Fruit fly (Drosophila melanogaster) whole organism, embryonic: Measurements from ENCODE around the gene CG9503.

ENCODE experiments used
- Atf3 ChIP-seq: fragments of 200-800 bp; sonication (Bioruptor generic); optimal IDR thresholded peaks from 3 replicates; lab custom pipeline; 2016; ENCODE audit warnings: missing biosample characterization, missing genetic modification characterization
- BtbVII ChIP-seq: fragments of 200-800 bp; sonication (Bioruptor generic); optimal IDR thresholded peaks from 3 replicates; lab custom pipeline; 2017; ENCODE audit warnings: missing biosample characterization, mild to moderate bottlenecking, missing genetic modification characterization
- CG1024 ChIP-seq: fragments of 200-800 bp; sonication (Bioruptor generic); IDR thresholded peaks from 2 replicates; pipeline ENCODE4 v1.3.6; 2022; ENCODE audit warnings: missing biosample characterization, missing genetic modification characterization
- CG11247 ChIP-seq: fragments of 200-800 bp; sonication (Bioruptor generic); IDR thresholded peaks from 2 replicates; pipeline ENCODE4 v1.3.6; 2022; ENCODE audit warnings: missing biosample characterization, missing genetic modification characterization
- CG11398 ChIP-seq: fragments of 200-800 bp; sonication (Bioruptor generic); optimal IDR thresholded peaks from 2 replicates; lab custom pipeline; 2016; ENCODE audit warnings: missing biosample characterization, missing genetic modification characterization
- CG11695 ChIP-seq: fragments of 200-800 bp; sonication (Bioruptor generic); IDR thresholded peaks from 3 replicates; pipeline ENCODE4 v1.3.6; 2022; ENCODE audit warnings: missing biosample characterization, missing genetic modification characterization
- CG12659 ChIP-seq: fragments of 200-800 bp; sonication (Bioruptor generic); optimal IDR thresholded peaks from 3 replicates; lab custom pipeline; 2017; ENCODE audit warnings: mild to moderate bottlenecking, missing biosample characterization, missing genetic modification reagents, missing genetic modification characterization
- CG13287 ChIP-seq: fragments of 200-800 bp; sonication (Bioruptor generic); IDR thresholded peaks from 2 replicates; pipeline ENCODE4 v1.3.6; 2022; ENCODE audit warnings: missing biosample characterization, missing genetic modification characterization; ENCODE audit not compliant: partially characterized antibody
- CG13296 ChIP-seq: fragments of 200-800 bp; sonication (Bioruptor generic); optimal IDR thresholded peaks from 3 replicates; lab custom pipeline; 2018; ENCODE audit warnings: missing biosample characterization, mild to moderate bottlenecking, missing genetic modification characterization
- CG13624 ChIP-seq: fragments of 200-800 bp; sonication (Bioruptor generic); optimal IDR thresholded peaks from 2 replicates; lab custom pipeline; 2016; ENCODE audit warnings: missing biosample characterization, missing genetic modification characterization
- CG17829 ChIP-seq: fragments of 200-800 bp; optimal IDR thresholded peaks from 2 replicates; lab custom pipeline; 2019; ENCODE audit warnings: missing biosample characterization, mild to moderate bottlenecking, missing genetic modification characterization, moderate library complexity
- CG1832 ChIP-seq: fragments of 200-800 bp; sonication (Bioruptor generic); optimal IDR thresholded peaks from 2 replicates; lab custom pipeline; 2017; ENCODE audit warnings: missing biosample characterization, mild to moderate bottlenecking, missing genetic modification characterization, inconsistent platforms
- CG2116 ChIP-seq: fragments of 200-800 bp; sonication (Bioruptor generic); optimal IDR thresholded peaks from 3 replicates; lab custom pipeline; 2018; ENCODE audit warnings: missing biosample characterization, mild to moderate bottlenecking, missing genetic modification characterization
- CG3407 ChIP-seq: fragments of 200-800 bp; sonication (Bioruptor generic); optimal IDR thresholded peaks from 2 replicates; lab custom pipeline; 2018; ENCODE audit warnings: missing biosample characterization, mild to moderate bottlenecking, missing genetic modification characterization
- CG7357 ChIP-seq: fragments of 200-800 bp; sonication (Bioruptor generic); IDR thresholded peaks from 3 replicates; pipeline ENCODE4 v1.3.6; 2022; ENCODE audit warnings: missing biosample characterization, missing genetic modification characterization
- CG7963 ChIP-seq: fragments of 200-800 bp; sonication (Bioruptor generic); IDR thresholded peaks from 3 replicates; pipeline ENCODE4 v1.3.6; 2022; ENCODE audit warnings: missing biosample characterization, missing genetic modification characterization; ENCODE audit not compliant: partially characterized antibody
- CTCF ChIP-seq: fragments of 200-800 bp; sonication (Bioruptor generic); optimal IDR thresholded peaks from 2 replicates; lab custom pipeline; 2017; ENCODE audit warnings: missing biosample characterization, mild to moderate bottlenecking, missing genetic modification characterization, moderate library complexity
- Drgx ChIP-seq: fragments of 200-800 bp; sonication (Bioruptor generic); IDR thresholded peaks from 2 replicates; pipeline ENCODE4 v1.3.6; 2022; ENCODE audit warnings: missing biosample characterization, missing genetic modification characterization
- Elba2 ChIP-seq: fragments of 200-800 bp; sonication (Bioruptor generic); optimal IDR thresholded peaks from 3 replicates; lab custom pipeline; 2016; ENCODE audit warnings: missing biosample characterization, missing genetic modification characterization
- HLH3B ChIP-seq: fragments of 200-800 bp; sonication (Bioruptor generic); IDR thresholded peaks from 2 replicates; pipeline ENCODE4 v1.3.6; 2022; ENCODE audit warnings: missing biosample characterization, missing genetic modification characterization
- Hr51 ChIP-seq, 2 experiments: fragments of 200-800 bp; sonication (Bioruptor generic); optimal IDR thresholded peaks; 2 replicates in 1 of 2; 3 replicates in 1 of 2; lab custom pipeline; 2016 to 2018; ENCODE audit warnings: missing biosample characterization in 2 of 2, missing genetic modification characterization in 2 of 2, mild to moderate bottlenecking in 1 of 2, moderate library complexity in 1 of 2
- Jarid2 ChIP-seq: fragments of 200-800 bp; sonication (Bioruptor generic); optimal IDR thresholded peaks from 3 replicates; lab custom pipeline; 2017; ENCODE audit warnings: mild to moderate bottlenecking, missing biosample characterization, missing genetic modification reagents, missing genetic modification characterization
- Optix ChIP-seq: fragments of 200-800 bp; sonication (Bioruptor generic); IDR thresholded peaks from 3 replicates; pipeline ENCODE4 v1.3.6; 2022; ENCODE audit warnings: missing biosample characterization, missing genetic modification characterization
- Side ChIP-seq: fragments of 200-800 bp; sonication (Bioruptor generic); optimal IDR thresholded peaks from 2 replicates; lab custom pipeline; 2016; ENCODE audit warnings: missing biosample characterization, missing genetic modification characterization
- Tbp ChIP-seq: fragments of >200 bp; optimal IDR thresholded peaks from 2 replicates; lab custom pipeline; 2018; ENCODE audit warnings: missing biosample characterization, missing genetic modification characterization
- YL-1 ChIP-seq: fragments of 200-800 bp; sonication (Bioruptor generic); optimal IDR thresholded peaks from 3 replicates; lab custom pipeline; 2017; ENCODE audit warnings: missing biosample characterization, mild to moderate bottlenecking, missing genetic modification characterization
- bsh ChIP-seq, 2 experiments: fragments of 200-800 bp; sonication (Bioruptor generic); optimal IDR thresholded peaks; 2 replicates each; lab custom pipeline; 2017 to 2018; ENCODE audit warnings: mild to moderate bottlenecking in 2 of 2, missing biosample characterization in 2 of 2, missing genetic modification characterization in 2 of 2, moderate library complexity in 1 of 2
- crc ChIP-seq: fragments of 200-800 bp; sonication (Bioruptor generic); optimal IDR thresholded peaks from 2 replicates; lab custom pipeline; 2016; ENCODE audit warnings: missing biosample characterization, missing genetic modification characterization
- crol ChIP-seq: fragments of 200-800 bp; sonication (Bioruptor generic); IDR thresholded peaks from 2 replicates; pipeline ENCODE4 v1.3.6; 2022; ENCODE audit warnings: missing biosample characterization, missing genetic modification characterization
- dimm ChIP-seq: fragments of 200-800 bp; sonication (Bioruptor generic); IDR thresholded peaks from 2 replicates; pipeline ENCODE4 v1.3.6; 2022; ENCODE audit warnings: missing biosample characterization, missing genetic modification characterization
- gsb ChIP-seq: fragments of 200-800 bp; sonication (Bioruptor generic); IDR thresholded peaks from 2 replicates; pipeline ENCODE4 v1.3.6; 2022; ENCODE audit warnings: missing biosample characterization, missing genetic modification characterization
- inv ChIP-seq: fragments of 200-800 bp; sonication (Bioruptor generic); IDR thresholded peaks from 2 replicates; pipeline ENCODE4 v1.3.6; 2022; ENCODE audit warnings: missing biosample characterization, missing genetic modification characterization; ENCODE audit not compliant: partially characterized antibody
- lbe ChIP-seq: fragments of 200-800 bp; sonication (Bioruptor generic); optimal IDR thresholded peaks from 2 replicates; lab custom pipeline; 2016; ENCODE audit warnings: missing biosample characterization, mild to moderate bottlenecking, missing genetic modification characterization
- lola ChIP-seq, 3 experiments: fragments of >200 bp in 2 of 3; fragments of 200-800 bp in 1 of 3; sonication (Bioruptor generic) in 1 of 3; optimal IDR thresholded peaks; 2 replicates each; lab custom pipeline; 2017 to 2019; ENCODE audit warnings: missing biosample characterization in 3 of 3, missing genetic modification characterization in 3 of 3, mild to moderate bottlenecking in 1 of 3, moderate library complexity in 1 of 3
- lov ChIP-seq, 2 experiments: fragments of 200-800 bp in 1 of 2; fragments of >200 bp in 1 of 2; sonication (Bioruptor generic) in 1 of 2; IDR thresholded peaks in 1 of 2; optimal IDR thresholded peaks in 1 of 2; 2 replicates in 1 of 2; 3 replicates in 1 of 2; pipeline versions ENCODE4 v1.3.6 to Lab custom; 2017 to 2022; ENCODE audit warnings: missing biosample characterization in 1 of 2, missing genetic modification characterization in 1 of 2
- p53 ChIP-seq: fragments of 200-800 bp; sonication (Bioruptor generic); optimal IDR thresholded peaks from 2 replicates; lab custom pipeline; 2016; ENCODE audit warnings: missing biosample characterization, missing genetic modification characterization
- pum ChIP-seq: fragments of 200-800 bp; sonication (Bioruptor generic); optimal IDR thresholded peaks from 2 replicates; lab custom pipeline; 2016; ENCODE audit warnings: missing biosample characterization, missing genetic modification characterization
- sens-2 ChIP-seq: fragments of 200-800 bp; sonication (Bioruptor generic); IDR thresholded peaks from 2 replicates; pipeline ENCODE4 v1.3.6; 2022; ENCODE audit warnings: missing biosample characterization, missing genetic modification characterization
- tio ChIP-seq: fragments of 200-800 bp; sonication (Bioruptor generic); optimal IDR thresholded peaks from 2 replicates; lab custom pipeline; 2017; ENCODE audit warnings: missing biosample characterization, missing genetic modification characterization, inconsistent platforms
- vvl ChIP-seq: fragments of 200-800 bp; sonication (Bioruptor generic); IDR thresholded peaks from 2 replicates; pipeline ENCODE4 v1.3.6; 2022; ENCODE audit warnings: missing biosample characterization, missing genetic modification characterization
- wek ChIP-seq: fragments of 200-800 bp; sonication (Bioruptor generic); optimal IDR thresholded peaks from 3 replicates; lab custom pipeline; 2018; ENCODE audit warnings: missing biosample characterization, mild to moderate bottlenecking, missing genetic modification characterization, moderate library complexity
- zen ChIP-seq: fragments of 200-800 bp; sonication (Bioruptor generic); optimal IDR thresholded peaks from 3 replicates; lab custom pipeline; 2018; ENCODE audit warnings: missing biosample characterization, mild to moderate bottlenecking, missing genetic modification characterization, moderate library complexity

The CG9503 gene

DNA sequence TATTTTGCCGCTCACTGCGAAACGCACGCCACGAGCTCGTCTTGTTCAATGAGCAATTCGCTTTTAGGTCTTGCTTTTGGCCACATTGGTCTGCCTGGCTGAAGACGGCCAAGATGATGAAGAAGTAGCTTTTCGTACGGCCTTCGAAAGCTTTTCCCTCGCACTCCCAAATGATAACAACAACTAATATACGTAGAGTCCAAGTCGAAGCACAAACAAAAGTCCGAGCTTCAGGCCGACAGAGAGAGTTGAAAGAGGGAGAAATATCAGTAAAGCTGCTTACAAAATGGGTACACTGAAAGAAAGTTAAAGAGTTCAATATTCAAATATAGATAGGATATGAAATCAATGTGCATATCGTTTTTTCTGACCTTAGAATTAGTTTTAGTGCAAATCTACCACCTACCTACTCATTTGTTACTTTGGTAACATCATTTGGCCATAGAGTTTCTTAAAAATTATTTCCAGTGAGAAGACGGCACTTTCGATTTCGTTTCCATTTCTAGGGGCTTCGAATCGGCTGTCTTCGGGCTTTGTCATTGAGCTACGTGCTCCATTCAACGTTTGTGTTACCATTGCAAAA is 40.7 kb downstream of the CG9503 start, which contains the start of the genes CG45064 and CG45065 (continued):
- TF ChIP-seq Drgx (GFP tag; lab: Robert Waterston, UW) (peak; percentile 88), wek (GFP tag; lab: Kevin White, UChicago) (peak; percentile 64), CG3407 (GFP tag; lab: Kevin White, UChicago) (peak; percentile 74), Optix (GFP tag; lab: Robert Waterston, UW) (peak; percentile 64), CG11695 (peak; percentile 69; the same call in 2 of the 3 replicates), CTCF (peak; percentile 50), YL-1 (GFP tag; lab: Kevin White, UChicago) (peak; percentile 9), p53 (GFP tag; lab: Kevin White, UChicago) (peak; percentile 59), lola (GFP tag; optimal IDR thresholded peaks at IDR 0.05; lab: Kevin White, UChicago) (peak in 1 of 3 experiments; percentile 79), pum (peak; percentile 86), tio (peak; percentile 61), lov (optimal IDR thresholded peaks at IDR 0.05; lab: Kevin White, UChicago) (no peak), lov (GFP tag; IDR thresholded peaks at IDR 0.05; lab: Robert Waterston, UW) (no peak; the same call in 1 of the 3 replicates), CG1024 (GFP tag; lab: Robert Waterston, UW) (peak; percentile 75), vvl (peak; percentile 94), Hr51 (GFP tag; optimal IDR thresholded peaks at IDR 0.05; lab: Kevin White, UChicago) (peak; percentile 15 to 92), CG12659 (GFP tag; lab: Kevin White, UChicago) (peak; percentile 71), CG1832 (GFP tag; lab: Kevin White, UChicago) (no peak), BtbVII (GFP tag; lab: Kevin White, UChicago) (peak; percentile 66), CG2116 (GFP tag; lab: Kevin White, UChicago) (peak; percentile 12), crc (GFP tag; lab: Kevin White, UChicago) (peak; percentile 72), Side (GFP tag; lab: Kevin White, UChicago) (peak; percentile 84), dimm (GFP tag; lab: Robert Waterston, UW) (peak; percentile 70), CG13287 (no peak), HLH3B (GFP tag; lab: Robert Waterston, UW) (peak; percentile 94), zen (tag; lab: Kevin White, UChicago) (no peak), Atf3 (GFP tag; lab: Kevin White, UChicago) (peak; percentile 67), CG7963 (no peak), Elba2 (no peak), CG17829 (tag; lab: Kevin White, UChicago) (peak; percentile 86), sens-2 (peak; percentile 69), CG7357 (peak; percentile 73), CG13296 (peak; percentile 49), CG13624 (GFP tag; lab: Kevin White, UChicago) (peak; percentile 68)

DNA sequence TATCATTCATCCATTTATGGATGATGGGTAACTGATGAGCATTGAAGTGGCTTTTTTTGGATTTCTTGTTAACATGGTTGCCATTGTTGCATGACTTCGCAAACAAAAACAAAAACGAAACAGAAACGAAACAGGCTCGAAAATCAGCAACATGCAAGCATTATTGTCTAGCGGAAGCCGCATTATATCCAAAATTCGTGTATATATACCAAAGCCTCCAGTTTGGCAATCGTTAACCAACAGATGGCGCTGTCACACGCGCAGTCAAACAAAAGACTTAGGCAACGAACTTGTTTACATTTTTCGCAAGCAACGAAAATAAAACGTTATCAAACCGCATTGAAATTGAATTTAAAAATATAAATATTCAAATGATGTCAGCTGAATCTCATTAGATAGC is 44.4 kb downstream of the CG9503 start:
- TF ChIP-seq inv (GFP tag; lab: Robert Waterston, UW), result no peak
- TF ChIP-seq YL-1 (GFP tag; lab: Kevin White, UChicago), result no peak
- TF ChIP-seq crol (GFP tag; lab: Robert Waterston, UW), result no peak
- TF ChIP-seq CG11398, result no peak
- TF ChIP-seq bsh (GFP tag; optimal IDR thresholded peaks at IDR 0.05; lab: Kevin White, UChicago), result no peak
- TF ChIP-seq CTCF, result peak; percentile 86
- no peak for TF ChIP-seq gsb (GFP tag; lab: Robert Waterston, UW)
- no peak for TF ChIP-seq Tbp
- no peak for TF ChIP-seq lbe (GFP tag; lab: Kevin White, UChicago)
- TF ChIP-seq CG11247, result peak; percentile 65
- TF ChIP-seq Jarid2 (GFP tag; lab: Kevin White, UChicago), result no peak
- peak; percentile 53; the same call in 1 of the 2 replicates for TF ChIP-seq vvl
